Worm (Caenorhabditis elegans) whole organism, early embryonic: ENCODE data around the gene max-2.

ENCODE experiments used
- B0310.2 ChIP-seq: sonication (generic microtip); optimal IDR thresholded peaks from 2 replicates; lab custom pipeline; 2016; ENCODE audit warnings: mild to moderate bottlenecking, missing genetic modification characterization, missing compliant biosample characterization
- aly-1 ChIP-seq: sonication (generic microtip); optimal IDR thresholded peaks from 2 replicates; lab custom pipeline; 2016; ENCODE audit warnings: missing genetic modification characterization, missing compliant biosample characterization
- ets-7 ChIP-seq: sonication (generic microtip); optimal IDR thresholded peaks from 2 replicates; lab custom pipeline; 2016; ENCODE audit warnings: missing genotype, missing genetic modification characterization, missing compliant biosample characterization
- hmbx-1 ChIP-seq: sonication (generic microtip); optimal IDR thresholded peaks from 2 replicates; lab custom pipeline; 2016; ENCODE audit warnings: mild to moderate bottlenecking, missing genetic modification characterization, missing compliant biosample characterization
- sea-1 ChIP-seq: fragments of 200-800 bp; sonication (Bioruptor generic); conservative IDR thresholded peaks from 2 replicates; pipeline ENCODE4 v1.3.6; 2022; ENCODE audit warnings: missing genetic modification characterization, missing compliant biosample characterization
- tbx-37 ChIP-seq: fragments of 200-800 bp; sonication (Bioruptor generic); conservative IDR thresholded peaks from 2 replicates; pipeline ENCODE4 v1.3.6; 2022; ENCODE audit warnings: missing genetic modification reagents, missing genetic modification characterization, missing compliant biosample characterization
- tra-4 ChIP-seq: sonication (generic microtip); optimal IDR thresholded peaks from 2 replicates; lab custom pipeline; 2017; ENCODE audit warnings: missing genetic modification characterization, missing compliant biosample characterization

DNA sequence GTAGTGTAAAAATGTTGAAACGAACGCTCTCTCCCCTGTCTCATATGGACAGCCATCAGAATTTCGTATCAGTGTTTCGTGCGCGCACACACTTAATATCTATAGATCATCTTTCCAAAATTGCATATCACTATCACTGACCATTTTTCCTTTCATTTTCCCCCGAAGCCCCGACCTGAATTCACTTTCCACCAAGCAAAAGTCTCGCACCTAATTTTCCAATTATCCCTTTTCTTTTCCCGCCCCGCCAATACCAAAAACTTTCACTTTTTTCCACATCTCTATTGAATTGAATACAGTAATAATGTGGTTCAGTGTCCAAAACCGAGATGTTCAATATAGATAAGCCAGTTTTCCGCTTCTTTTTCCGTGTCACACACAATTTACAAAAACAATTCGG is 27.8 kb upstream of the max-2 start:
- no peak for TF ChIP-seq ets-7 (tag; lab: Kevin White, UChicago)
- no peak for TF ChIP-seq tbx-37 (GFP tag; lab: Robert Waterston, UW)
- no peak for TF ChIP-seq B0310.2 (tag; lab: Kevin White, UChicago)
- TF ChIP-seq sea-1 (GFP tag; lab: Robert Waterston, UW): no peak
- TF ChIP-seq aly-1 (tag; lab: Kevin White, UChicago): no peak
- no peak for TF ChIP-seq tra-4
- no peak for TF ChIP-seq hmbx-1 (tag; lab: Kevin White, UChicago)
